Fruit fly (Drosophila melanogaster) whole organism, larva: ENCODE measurements around the gene Cks30A.

Experiments used
- noc ChIP-seq: fragments of 200-800 bp; sonication (Bioruptor generic); optimal IDR thresholded peaks from 3 replicates; lab custom pipeline; 2019; ENCODE audit warnings: missing biosample characterization, mild to moderate bottlenecking, missing genetic modification characterization, moderate library complexity

Gene Cks30A

dm6 chr2L:9330628-9331027, at the start of gene Cks30A:
TSS of gene Cks30A (plus strand) at chr2L:9330763.
- no peak for TF ChIP-seq noc (tag; lab: Kevin White, UChicago)

dm6 chr2L:9321022-9321421, 9.5 kb upstream of the Cks30A start:
- TF ChIP-seq noc (tag; lab: Kevin White, UChicago), result no peak

- TF ChIP-seq noc (tag; lab: Kevin White, UChicago), result no peak
Measured at dm6 chr2L:9327444-9327843, 3.1 kb upstream of the Cks30A start, which contains the start of gene CG17005. TSS of gene CG17005 (plus strand) at chr2L:9327744.

- TF ChIP-seq noc (tag; lab: Kevin White, UChicago), result no peak
Measured at dm6 chr2L:9333300-9333876, 2.8 kb downstream of the Cks30A start, which contains the start of gene Eaat1. TSS of gene Eaat1 (plus strand) at chr2L:9333567.

- no peak for TF ChIP-seq noc (tag; lab: Kevin White, UChicago)
Measured at dm6 chr2L:9338852-9339251, 8.3 kb downstream of the Cks30A start.

- TF ChIP-seq noc (tag; lab: Kevin White, UChicago), result no peak
Measured at dm6 chr2L:9341960-9342359, 11.4 kb downstream of the Cks30A start.

DNA sequence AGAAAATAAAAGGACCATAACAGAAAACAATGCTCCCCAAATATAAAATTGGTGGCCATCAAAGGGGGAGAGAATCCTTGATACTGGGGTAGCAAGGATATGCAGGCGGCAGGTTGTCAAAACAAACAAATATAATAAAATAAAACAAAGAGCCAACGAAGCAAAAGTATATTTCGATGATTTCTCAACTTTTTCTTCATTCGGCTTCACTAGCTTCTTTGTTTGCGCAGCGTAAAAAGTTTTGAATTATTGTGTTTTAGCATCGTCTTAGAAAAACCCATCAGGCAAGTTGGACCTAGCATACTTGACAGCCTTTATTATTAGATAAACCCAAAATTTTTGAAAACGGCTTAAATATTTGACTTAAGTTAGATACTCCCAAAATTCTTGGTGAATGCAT, 12.0 kb downstream of the Cks30A start, which contains the start of gene CG3748:
CG3748 (plus strand) TSS at position 301 of the 400 bp plus-strand sequence.
- TF ChIP-seq noc (tag; lab: Kevin White, UChicago), result no peak

dm6 chr2L:9349246-9349645, 18.7 kb downstream of the Cks30A start, which contains the start of gene CG43350:
TSS of gene CG43350 (plus strand) at chr2L:9349546.
- TF ChIP-seq noc (tag; lab: Kevin White, UChicago), result no peak

DNA sequence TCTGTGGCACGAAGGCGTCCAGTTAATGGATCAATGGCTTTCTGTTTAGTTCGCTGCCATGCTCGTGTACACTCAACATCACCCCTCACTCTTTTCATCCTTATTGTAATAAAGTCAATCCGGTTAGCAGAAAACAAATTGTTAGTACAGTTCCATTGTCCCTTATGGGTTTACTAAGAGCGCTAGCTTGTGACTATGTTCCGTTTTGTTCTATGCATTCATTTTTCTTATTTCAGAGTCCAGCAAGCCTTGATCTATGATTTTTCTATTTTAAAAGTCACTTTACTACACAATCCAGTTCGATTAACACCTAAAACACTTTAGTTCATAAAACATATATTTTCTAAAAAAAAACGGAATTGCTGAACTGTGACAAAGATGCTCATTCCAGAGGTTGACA, 19.6 kb downstream of the Cks30A start, which contains the start of gene CG13110:
CG13110 (plus strand) TSS at position 301 of the 400 bp plus-strand sequence.
- TF ChIP-seq noc (tag; lab: Kevin White, UChicago), result no peak

DNA sequence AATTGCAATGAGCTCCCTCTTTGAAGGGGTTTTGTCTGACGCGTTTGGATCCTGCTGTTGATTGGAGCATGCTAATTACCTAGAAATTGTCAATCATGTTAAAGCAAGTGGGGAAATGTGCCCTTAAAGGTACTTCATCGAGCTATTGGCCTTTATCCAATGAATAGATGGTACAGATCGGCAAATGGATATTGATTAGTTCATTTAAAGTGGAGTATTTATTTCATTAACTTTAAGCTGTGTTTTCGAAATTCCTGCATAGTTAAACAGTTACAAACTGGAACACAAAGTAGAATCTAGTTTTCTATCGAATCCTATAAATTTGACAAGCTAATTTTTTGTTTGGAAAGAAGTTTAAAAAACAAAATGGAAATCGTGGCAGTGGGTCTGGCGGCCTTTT, 36.8 kb downstream of the Cks30A start, which contains the start of gene CG34181:
CG34181 (plus strand) TSS at position 301 of the 400 bp plus-strand sequence.
- TF ChIP-seq noc (tag; lab: Kevin White, UChicago), result no peak

DNA sequence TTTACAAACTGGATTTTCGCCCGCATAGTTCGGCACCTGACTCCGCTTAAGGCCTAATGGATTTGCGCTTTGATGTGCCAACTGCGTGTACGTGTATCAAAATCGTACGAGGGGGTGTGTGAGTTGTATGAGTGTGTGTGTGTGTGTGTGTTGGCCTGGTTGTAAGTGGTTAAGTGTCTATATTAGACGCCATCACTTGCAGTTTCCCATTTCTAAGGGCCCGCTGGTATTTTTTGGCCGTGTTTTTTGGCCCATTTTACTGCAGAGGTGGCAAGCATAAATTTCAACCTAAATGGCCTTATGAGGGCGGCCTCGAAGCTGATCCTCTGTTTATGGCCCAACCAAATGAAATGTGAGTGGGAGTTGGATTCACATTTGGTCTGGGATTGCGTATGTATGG, 39.2 kb downstream of the Cks30A start:
- TF ChIP-seq noc (tag; lab: Kevin White, UChicago), result no peak

DNA sequence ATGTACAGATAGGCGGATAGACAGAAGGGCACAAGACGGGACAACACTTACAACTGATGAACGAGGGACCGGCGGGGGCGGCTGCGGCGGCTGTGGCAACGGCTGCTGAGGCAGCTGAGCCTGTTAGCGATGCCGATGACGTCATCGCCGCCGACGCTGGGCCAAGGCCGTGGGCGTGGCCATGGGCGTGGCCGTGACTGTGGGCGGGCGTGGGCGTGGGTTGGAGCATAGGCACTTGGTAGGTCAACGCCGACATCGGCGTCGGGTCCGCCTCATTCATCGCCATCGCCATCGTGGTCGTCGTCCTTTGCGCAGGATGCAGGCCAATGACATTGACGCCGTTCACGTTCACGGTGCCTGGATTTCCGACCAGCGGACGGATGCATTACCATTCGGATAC, 47.2 kb downstream of the Cks30A start:
- TF ChIP-seq noc (tag; lab: Kevin White, UChicago), result no peak
